Worm (Caenorhabditis elegans) whole organism, mixed stage, embryonic: ENCODE data around the gene Y38H8A.1.
"Not testable (repeated sequence)": the region's sequence is repeated elsewhere in the genome, so short reads cannot be mapped to it uniquely, and the experiment has no call there.

ENCODE experiments used
- M03D4.4 ChIP-seq: sonication (generic microtip); optimal IDR thresholded peaks from 2 replicates; lab custom pipeline; 2017; ENCODE audit warnings: mild to moderate bottlenecking, missing genetic modification characterization, missing compliant biosample characterization
- bed-3 ChIP-seq: fragments of 200-800 bp; sonication (Bioruptor generic); optimal IDR thresholded peaks from 3 replicates; lab custom pipeline; 2018; ENCODE audit warnings: mild to moderate bottlenecking, missing genetic modification characterization, moderate library complexity, missing compliant biosample characterization
- blmp-1 ChIP-seq: fragments of 150-350 bp; optimal IDR thresholded peaks from 2 replicates; lab custom pipeline; 2014; ENCODE audit warnings: missing biosample characterization, missing genetic modification characterization
- ceh-39 ChIP-seq: fragments of 150-350 bp; optimal IDR thresholded peaks from 2 replicates; lab custom pipeline; 2014; ENCODE audit warnings: missing biosample characterization, missing genetic modification characterization
- ceh-43 ChIP-seq: fragments of 200-800 bp; sonication (Bioruptor generic); optimal IDR thresholded peaks from 2 replicates; lab custom pipeline; 2018; ENCODE audit warnings: mild to moderate bottlenecking, missing genetic modification characterization, moderate library complexity, missing compliant biosample characterization
- ceh-83 ChIP-seq: fragments of 200-800 bp; sonication (Bioruptor generic); optimal IDR thresholded peaks from 2 replicates; lab custom pipeline; 2018; ENCODE audit warnings: mild to moderate bottlenecking, missing genetic modification characterization, missing compliant biosample characterization
- ces-1 ChIP-seq: fragments of 150-350 bp; optimal IDR thresholded peaks from 2 replicates; lab custom pipeline; 2014; ENCODE audit warnings: missing biosample characterization, missing genetic modification reagents, missing genetic modification characterization
- cnd-1 ChIP-seq: fragments of 200-800 bp; sonication (Bioruptor generic); optimal IDR thresholded peaks from 2 replicates; lab custom pipeline; 2018; ENCODE audit warnings: mild to moderate bottlenecking, missing genetic modification characterization, missing compliant biosample characterization
- drap-1 ChIP-seq: fragments of 200-800 bp; sonication (Bioruptor generic); optimal IDR thresholded peaks from 3 replicates; lab custom pipeline; 2018; ENCODE audit warnings: mild to moderate bottlenecking, missing genetic modification characterization, missing compliant biosample characterization
- elt-1 ChIP-seq: sonication (generic microtip); optimal IDR thresholded peaks from 2 replicates; lab custom pipeline; 2017; ENCODE audit warnings: missing genetic modification characterization, mild to moderate bottlenecking, missing compliant biosample characterization, antibody characterized with exemption, moderate library complexity, borderline replicate concordance; ENCODE audit not compliant: insufficient read depth
- elt-3 ChIP-seq: fragments of 150-350 bp; optimal IDR thresholded peaks from 2 replicates; lab custom pipeline; 2014; ENCODE audit warnings: missing biosample characterization, missing genetic modification characterization
- flh-1 ChIP-seq: fragments of 200-800 bp; sonication (Bioruptor generic); optimal IDR thresholded peaks from 2 replicates; lab custom pipeline; 2018; ENCODE audit warnings: mild to moderate bottlenecking, missing genetic modification characterization, moderate library complexity, missing compliant biosample characterization
- lsy-2 ChIP-seq: fragments of 150-350 bp; optimal IDR thresholded peaks from 2 replicates; lab custom pipeline; 2014; ENCODE audit warnings: missing biosample characterization, missing genetic modification characterization
- mab-5 ChIP-seq: fragments of 150-350 bp; optimal IDR thresholded peaks from 2 replicates; lab custom pipeline; 2014; ENCODE audit warnings: missing biosample characterization, missing genetic modification characterization
- mep-1 ChIP-seq: fragments of 150-350 bp; optimal IDR thresholded peaks from 2 replicates; lab custom pipeline; 2017; ENCODE audit warnings: missing biosample characterization, missing genetic modification reagents, missing genetic modification characterization, inconsistent platforms
- mls-2 ChIP-seq: sonication (generic microtip); optimal IDR thresholded peaks from 2 replicates; lab custom pipeline; 2016; ENCODE audit warnings: mild to moderate bottlenecking, missing genetic modification characterization, moderate library complexity, missing compliant biosample characterization
- nhr-12 ChIP-seq: fragments of 150-350 bp; optimal IDR thresholded peaks from 2 replicates; lab custom pipeline; 2014; ENCODE audit warnings: missing biosample characterization, missing genetic modification characterization
- nhr-237 ChIP-seq: fragments of 150-350 bp; optimal IDR thresholded peaks from 2 replicates; lab custom pipeline; 2014; ENCODE audit warnings: missing biosample characterization, missing genetic modification characterization
- nhr-28 ChIP-seq: fragments of 150-350 bp; optimal IDR thresholded peaks from 2 replicates; lab custom pipeline; 2014; ENCODE audit warnings: missing biosample characterization, missing genetic modification characterization
- nhr-76 ChIP-seq: sonication (generic microtip); optimal IDR thresholded peaks from 2 replicates; lab custom pipeline; 2017; ENCODE audit warnings: missing biosample characterization, missing genetic modification characterization
- pha-4 ChIP-seq: fragments of 150-350 bp; optimal IDR thresholded peaks from 2 replicates; lab custom pipeline; 2018; ENCODE audit warnings: missing biosample characterization, missing genetic modification reagents, missing genetic modification characterization
- snpc-4 ChIP-seq: fragments of 150-350 bp; optimal IDR thresholded peaks from 2 replicates; lab custom pipeline; 2014; ENCODE audit warnings: missing biosample characterization, missing genetic modification characterization
- sptf-1 ChIP-seq: sonication (generic microtip); optimal IDR thresholded peaks from 2 replicates; lab custom pipeline; 2017; ENCODE audit warnings: mild to moderate bottlenecking, missing genetic modification characterization, moderate library complexity, missing compliant biosample characterization
- tbx-8 ChIP-seq: fragments of 200-800 bp; sonication (Bioruptor generic); optimal IDR thresholded peaks from 2 replicates; lab custom pipeline; 2018; ENCODE audit warnings: mild to moderate bottlenecking, missing genetic modification characterization, moderate library complexity, missing compliant biosample characterization
- unc-120 ChIP-seq: sonication (generic microtip); optimal IDR thresholded peaks from 2 replicates; lab custom pipeline; 2017; ENCODE audit warnings: missing genetic modification characterization, missing compliant biosample characterization; ENCODE audit not compliant: poor library complexity, severe bottlenecking
- unc-62 ChIP-seq: fragments of 150-350 bp; optimal IDR thresholded peaks from 2 replicates; lab custom pipeline; 2014; ENCODE audit warnings: missing biosample characterization, missing genetic modification reagents, missing genetic modification characterization
- zip-8 ChIP-seq: fragments of 150-350 bp; optimal IDR thresholded peaks from 2 replicates; lab custom pipeline; 2014; ENCODE audit warnings: missing biosample characterization, missing genetic modification characterization
- ztf-11 ChIP-seq: fragments of 150-350 bp; optimal IDR thresholded peaks from 2 replicates; lab custom pipeline; 2014; ENCODE audit warnings: missing biosample characterization, missing genetic modification characterization

The Y38H8A.1 gene

ce11 chrIV:13482469-13482868 is at the start of gene Y38H8A.1:
Y38H8A.1 (plus strand) TSS chrIV:13482769.
- TF ChIP-seq ces-1 = no peak
- TF ChIP-seq pha-4 (tag; lab: Kevin White, UChicago) = no peak
- no peak for TF ChIP-seq ztf-11 (tag; lab: Kevin White, UChicago)
- TF ChIP-seq ceh-83 (GFP tag; lab: Kevin White, UChicago) = no peak
- TF ChIP-seq mab-5 (tag; lab: Kevin White, UChicago) = no peak

ce11 chrIV:13433904-13434303 is 48.7 kb upstream of the Y38H8A.1 start, which contains the start of gene K09B11.5:
K09B11.5 (minus strand) TSS chrIV:13434004.
- not testable (repeated sequence) for TF ChIP-seq nhr-76 (tag; lab: Kevin White, UChicago); lsy-2 (tag; lab: Kevin White, UChicago); flh-1 (GFP tag; lab: Kevin White, UChicago)

- TF ChIP-seq zip-8 (tag; lab: Kevin White, UChicago) = peak; percentile 90
These were observed 40.9 kb upstream of the Y38H8A.1 start for ce11 chrIV:13441715-13442114.

DNA sequence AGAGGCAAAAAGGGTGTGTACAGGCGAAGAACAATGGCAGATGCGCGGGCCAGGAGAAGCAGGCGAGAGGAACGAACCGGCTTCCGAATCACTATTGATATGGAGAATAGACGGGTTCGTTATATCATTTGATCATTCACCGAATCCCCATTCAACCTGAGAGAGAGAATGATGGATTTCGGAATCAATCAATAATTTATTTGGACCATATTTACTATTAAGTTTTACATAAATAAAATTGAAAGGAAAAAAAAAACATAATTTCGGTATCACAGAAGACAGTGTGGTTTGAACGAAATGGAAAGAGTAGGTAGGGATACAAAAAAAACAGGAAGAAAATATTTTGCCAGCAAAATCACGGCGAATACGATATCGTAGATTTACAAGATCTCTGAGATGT is 37.3 kb upstream of the Y38H8A.1 start, which contains the start of gene mam-3:
mam-3 (minus strand) TSS at position 101 of the 400 bp plus-strand sequence.
- TF ChIP-seq pha-4 (tag; lab: Kevin White, UChicago) (no peak), elt-1 (no peak), drap-1 (GFP tag; lab: Kevin White, UChicago) (no peak), cnd-1 (tag; lab: Kevin White, UChicago) (no peak), nhr-237 (tag; lab: Kevin White, UChicago) (no peak), M03D4.4 (no peak), zip-8 (tag; lab: Kevin White, UChicago) (no peak), elt-3 (no peak), lsy-2 (tag; lab: Kevin White, UChicago) (no peak), unc-62 (GFP tag; lab: Kevin White, UChicago) (no peak), snpc-4 (tag; lab: Kevin White, UChicago) (no peak), ces-1 (no peak), nhr-12 (tag; lab: Kevin White, UChicago) (no peak), sptf-1 (tag; lab: Kevin White, UChicago) (no peak), mab-5 (tag; lab: Kevin White, UChicago) (no peak)

- TF ChIP-seq unc-62 (GFP tag; lab: Kevin White, UChicago) = no peak
- no peak for TF ChIP-seq nhr-12 (tag; lab: Kevin White, UChicago)
- TF ChIP-seq M03D4.4 = no peak
- no peak for TF ChIP-seq blmp-1 (tag; lab: Kevin White, UChicago)
- TF ChIP-seq ceh-39 = no peak
- no peak for TF ChIP-seq bed-3 (GFP tag; lab: Kevin White, UChicago)
- TF ChIP-seq tbx-8 (GFP tag; lab: Kevin White, UChicago) = no peak
- no peak for TF ChIP-seq pha-4 (tag; lab: Kevin White, UChicago)
- TF ChIP-seq unc-120 = no peak
- no peak for TF ChIP-seq elt-3
- no peak for TF ChIP-seq nhr-237 (tag; lab: Kevin White, UChicago)
- no peak for TF ChIP-seq nhr-28 (tag; lab: Kevin White, UChicago)
- no peak for TF ChIP-seq mls-2 (tag; lab: Kevin White, UChicago)
- no peak for TF ChIP-seq sptf-1 (tag; lab: Kevin White, UChicago)
- TF ChIP-seq mep-1 (tag; lab: Kevin White, UChicago) = no peak
- TF ChIP-seq mab-5 (tag; lab: Kevin White, UChicago) = no peak
These were observed 31.8 kb upstream of the Y38H8A.1 start for ce11 chrIV:13450740-13451139.

- TF ChIP-seq ceh-43 (GFP tag; lab: Kevin White, UChicago) (no peak), mep-1 (tag; lab: Kevin White, UChicago) (peak; percentile 54)
- TF ChIP-seq, all 35 proteins: peak for 1
These were observed 29.1 kb upstream of the Y38H8A.1 start for ce11 chrIV:13453509-13453908.

DNA sequence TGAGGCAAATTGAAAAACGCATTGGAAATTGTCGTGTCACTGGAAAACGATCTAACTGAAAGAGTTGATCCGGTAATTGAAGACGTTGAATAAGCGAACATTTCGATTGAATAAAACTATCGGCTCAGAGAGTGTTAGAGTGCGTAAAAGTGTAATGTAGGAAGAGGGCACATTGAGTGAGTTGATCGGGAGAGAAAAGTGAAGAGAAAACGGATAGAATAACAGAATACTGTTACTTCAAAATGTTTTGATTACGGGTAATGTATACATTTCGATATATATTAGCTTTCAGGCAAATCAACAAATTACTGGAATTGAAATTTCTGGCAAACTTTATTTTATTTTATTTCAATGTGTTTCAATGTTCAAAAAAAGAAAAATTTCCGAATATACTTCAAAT is 27.9 kb upstream of the Y38H8A.1 start, which contains the start of gene uso-1:
uso-1 (minus strand) TSS at position 101 of the 400 bp plus-strand sequence.
- TF ChIP-seq zip-8 (tag; lab: Kevin White, UChicago) = no peak
- TF ChIP-seq, all 35 proteins: peak for 0
